Worm (Caenorhabditis elegans): ENCODE measurements around the gene pos-1.

pos-1 gene

ce11 chrV:8449241-8449640 lies 35.4 kb downstream of the pos-1 start:
- no peak for TF ChIP-seq daf-8 (GFP tag; IDR thresholded peaks at IDR 0.05)
- no peak for TF ChIP-seq hlh-30 (tag; optimal IDR thresholded peaks at IDR 0.05; ENCODE audit: insufficient read depth)
- TF ChIP-seq nhr-28 (tag; optimal IDR thresholded peaks at IDR 0.05) = peak; percentile 67
- peak; percentile 39 for TF ChIP-seq cey-2 (tag; optimal IDR thresholded peaks at IDR 0.05; ENCODE audit: borderline replicate concordance, insufficient read depth)
- no peak for TF ChIP-seq nhr-48 (tag; optimal IDR thresholded peaks at IDR 0.05)
- no peak for TF ChIP-seq lin-38 (GFP tag; IDR thresholded peaks at IDR 0.05)
- peak in 1 of 2 experiments; percentile 42 for TF ChIP-seq mdl-1 (tag; optimal IDR thresholded peaks at IDR 0.05)
- TF ChIP-seq dmd-6 (GFP tag; IDR thresholded peaks at IDR 0.05) = peak; percentile 33
- peak; percentile 27 for TF ChIP-seq nhr-25 (tag; optimal IDR thresholded peaks at IDR 0.05; ENCODE audit: borderline replicate concordance, insufficient read depth)
- TF ChIP-seq aha-1 (tag) = peak; percentile 98
- peak; percentile 51 for TF ChIP-seq dve-1 (tag; optimal IDR thresholded peaks at IDR 0.05; ENCODE audit: insufficient read depth)
- TF ChIP-seq ceh-44 (GFP tag; IDR thresholded peaks at IDR 0.05) = no peak
- TF ChIP-seq ceh-20 (GFP tag; IDR thresholded peaks at IDR 0.05) = 0 out of 2 replicates have a peak, but pooled peaks have one; percentile 47
- TF ChIP-seq lin-13 (GFP tag; optimal IDR thresholded peaks at IDR 0.05) = no peak
- TF ChIP-seq ceh-62 (tag; optimal IDR thresholded peaks at IDR 0.05) = no peak
- no peak for TF ChIP-seq D1046.2 (GFP tag; IDR thresholded peaks at IDR 0.05)
- peak in 1 of 2 experiments; percentile 99 for TF ChIP-seq unc-62 (GFP tag; optimal IDR thresholded peaks at IDR 0.05 in 1 of 2)
- no peak for TF ChIP-seq unc-62 (tag; optimal IDR thresholded peaks at IDR 0.05)
- no peak for TF ChIP-seq F10B5.3 (tag; optimal IDR thresholded peaks at IDR 0.05)
- 0 out of 2 replicates have a peak, but pooled peaks have one; percentile 31 for TF ChIP-seq tra-1 (GFP tag; IDR thresholded peaks at IDR 0.05)

ce11 chrV:8450690-8451089 lies 36.8 kb downstream of the pos-1 start:
- no peak for TF ChIP-seq nhr-10 (tag; optimal IDR thresholded peaks at IDR 0.05)
- peak in 1 of 2 experiments; percentile 74 for TF ChIP-seq unc-62 (GFP tag; optimal IDR thresholded peaks at IDR 0.05 in 1 of 2)
- no peak for TF ChIP-seq unc-62 (tag; optimal IDR thresholded peaks at IDR 0.05)

- TF ChIP-seq ceh-20 (GFP tag; IDR thresholded peaks at IDR 0.05) (no peak), nhr-41 (GFP tag; IDR thresholded peaks at IDR 0.05) (no peak), pqm-1 (tag; optimal IDR thresholded peaks at IDR 0.05) (no peak), aly-2 (tag; optimal IDR thresholded peaks at IDR 0.05) (no peak), ctbp-1 (GFP tag; IDR thresholded peaks at IDR 0.05) (no peak), mdl-1 (tag; optimal IDR thresholded peaks at IDR 0.05) (no peak), nhr-28 (tag; optimal IDR thresholded peaks at IDR 0.05) (no peak), egl-43 (GFP tag; IDR thresholded peaks at IDR 0.05) (no peak), fkh-10 (GFP tag; optimal IDR thresholded peaks at IDR 0.05) (no peak), skn-1 (tag; optimal IDR thresholded peaks at IDR 0.05) (no peak), dpl-1 (GFP tag; optimal IDR thresholded peaks at IDR 0.05) (no peak)
These were observed 41.1 kb downstream of the pos-1 start, which contains the start of gene T23B12.11 for ce11 chrV:8454995-8455446. T23B12.11 (plus strand) TSS chrV:8455396.

ce11 chrV:8460306-8460705 lies 46.4 kb downstream of the pos-1 start, which contains the start of gene T23B12.6:
T23B12.6 (minus strand) TSS chrV:8460419.
- TF ChIP-seq nhr-42 (GFP tag; IDR thresholded peaks at IDR 0.05) = no peak
- no peak for TF ChIP-seq ctbp-1 (GFP tag; IDR thresholded peaks at IDR 0.05)
- TF ChIP-seq pqm-1 (tag; optimal IDR thresholded peaks at IDR 0.05) = peak; percentile 37
- no peak for TF ChIP-seq daf-8 (GFP tag; IDR thresholded peaks at IDR 0.05)
- no peak for TF ChIP-seq snpc-1.2 (GFP tag; IDR thresholded peaks at IDR 0.05)
- peak in 1 of 2 experiments; percentile 31 for TF ChIP-seq unc-62 (GFP tag; optimal IDR thresholded peaks at IDR 0.05 in 1 of 2)
- no peak for TF ChIP-seq unc-62 (tag; optimal IDR thresholded peaks at IDR 0.05)
- peak; percentile 70 for TF ChIP-seq nhr-77 (tag; optimal IDR thresholded peaks at IDR 0.05)
- no peak for TF ChIP-seq daf-16 (GFP tag; optimal IDR thresholded peaks at IDR 0.05)
- peak; percentile 86 for TF ChIP-seq daf-16 (tag; optimal IDR thresholded peaks at IDR 0.05)
- TF ChIP-seq aha-1 (tag) = peak; percentile 69
- no peak for TF ChIP-seq daf-12 (tag; optimal IDR thresholded peaks at IDR 0.05)
- TF ChIP-seq arid-1 (GFP tag; conservative IDR thresholded peaks at IDR 0.05) = no peak
- no peak for TF ChIP-seq mdt-29 (GFP tag; IDR thresholded peaks at IDR 0.05)
- TF ChIP-seq tag-97 (GFP tag; IDR thresholded peaks at IDR 0.05) = no peak
- TF ChIP-seq ceh-32 (tag; optimal IDR thresholded peaks at IDR 0.05; ENCODE audit: poor library complexity) = no peak
- TF ChIP-seq ztf-11 (tag; optimal IDR thresholded peaks at IDR 0.05) = no peak
- no peak for TF ChIP-seq mes-2 (tag; optimal IDR thresholded peaks at IDR 0.05; ENCODE audit: poor library complexity, severe bottlenecking)
- no peak for TF ChIP-seq egl-27 (tag; optimal IDR thresholded peaks at IDR 0.05)
- TF ChIP-seq fos-1 (tag; optimal IDR thresholded peaks at IDR 0.05) = no peak
- TF ChIP-seq tra-1 (GFP tag; IDR thresholded peaks at IDR 0.05) = 0 out of 2 replicates have a peak, but pooled peaks have one; percentile 51
- TF ChIP-seq daf-19 (GFP tag; conservative IDR thresholded peaks at IDR 0.05) = no peak
- TF ChIP-seq hlh-11 (tag; optimal IDR thresholded peaks at IDR 0.05) = peak; percentile 59
- no peak for TF ChIP-seq zag-1 (tag; optimal IDR thresholded peaks at IDR 0.05)
